Worm (Caenorhabditis elegans) whole organism, L4/young adult: Measurements from ENCODE around the gene acr-10.

ENCODE experiments used
- W03F9.2 ChIP-seq: fragments of 150-350 bp; optimal IDR thresholded peaks from 2 replicates; lab custom pipeline; 2014; ENCODE audit warnings: missing biosample characterization, missing genetic modification characterization
- him-1 ChIP-seq: sonication (generic microtip); optimal IDR thresholded peaks from 2 replicates; lab custom pipeline; 2016; ENCODE audit warnings: missing genotype, missing genetic modification reagents, missing genetic modification characterization, missing compliant biosample characterization

DNA sequence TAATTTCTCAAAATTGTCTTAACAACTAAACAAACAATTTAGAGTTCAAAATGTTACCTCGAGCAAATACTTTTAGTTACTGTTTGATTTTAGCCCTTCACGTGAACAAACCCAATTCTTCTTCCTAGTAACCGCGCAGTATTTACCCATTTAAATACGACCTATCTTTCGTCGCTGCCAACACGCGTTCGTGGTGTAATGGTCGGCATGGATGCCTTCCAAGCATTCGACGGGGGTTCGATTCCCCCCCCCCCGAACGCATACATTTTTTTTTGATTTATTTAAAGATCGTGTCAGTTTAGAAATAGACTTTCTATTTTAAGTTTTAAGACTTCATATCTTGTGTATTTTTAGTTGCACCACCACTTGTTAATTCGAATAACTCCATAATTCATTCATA lies 27.6 kb upstream of the acr-10 start:
- TF ChIP-seq him-1 (tag; lab: Kevin White, UChicago): no peak
- TF ChIP-seq W03F9.2: no peak
